Fruit fly (Drosophila melanogaster) whole organism, embryonic: ENCODE data around the gene CG14630.
A peak's percentile ranks its signal among the peaks of the same experiment; 100 is the strongest.

Experiments
- Blimp-1 ChIP-seq: fragments of 200-800 bp; sonication (Bioruptor generic); optimal IDR thresholded peaks from 3 replicates; lab custom pipeline; 2018; ENCODE audit warnings: missing biosample characterization, missing genetic modification characterization, mild to moderate bottlenecking, moderate library complexity, missing genetic modification reagents
- CG1024 ChIP-seq: fragments of 200-800 bp; sonication (Bioruptor generic); IDR thresholded peaks from 2 replicates; pipeline ENCODE4 v1.3.6; 2022; ENCODE audit warnings: missing biosample characterization, missing genetic modification characterization
- CG10267 ChIP-seq: fragments of 200-800 bp; sonication (Bioruptor generic); optimal IDR thresholded peaks from 2 replicates; lab custom pipeline; 2018; ENCODE audit warnings: missing biosample characterization, mild to moderate bottlenecking, missing genetic modification characterization, moderate library complexity
- CG10565 ChIP-seq: fragments of 200-800 bp; sonication (Bioruptor generic); optimal IDR thresholded peaks from 3 replicates; lab custom pipeline; 2016; ENCODE audit warnings: missing biosample characterization, mild to moderate bottlenecking, missing genetic modification characterization
- CG11085 ChIP-seq: fragments of 200-800 bp; sonication (Bioruptor generic); IDR thresholded peaks from 2 replicates; pipeline ENCODE4 v1.3.6; 2022; ENCODE audit warnings: missing biosample characterization, missing genetic modification characterization
- CG11398 ChIP-seq: fragments of 200-800 bp; sonication (Bioruptor generic); optimal IDR thresholded peaks from 2 replicates; lab custom pipeline; 2016; ENCODE audit warnings: missing biosample characterization, missing genetic modification characterization
- CG12219 ChIP-seq: fragments of 200-800 bp; sonication (Bioruptor generic); optimal IDR thresholded peaks from 3 replicates; lab custom pipeline; 2018; ENCODE audit warnings: missing biosample characterization, mild to moderate bottlenecking, missing genetic modification characterization
- CG14667 ChIP-seq: fragments of 200-800 bp; sonication (Bioruptor generic); IDR thresholded peaks from 2 replicates; pipeline ENCODE4 v1.3.6; 2022; ENCODE audit warnings: missing biosample characterization, missing genetic modification characterization
- CG14965 ChIP-seq: fragments of 200-800 bp; sonication (Bioruptor generic); optimal IDR thresholded peaks from 2 replicates; lab custom pipeline; 2016; ENCODE audit warnings: missing biosample characterization, missing genetic modification characterization, borderline replicate concordance
- CG34224 ChIP-seq: fragments of 200-800 bp; sonication (Bioruptor generic); IDR thresholded peaks from 3 replicates; pipeline ENCODE4 v1.3.6; 2022; ENCODE audit warnings: missing biosample characterization, missing genetic modification characterization; ENCODE audit not compliant: partially characterized antibody
- CG3726 ChIP-seq: fragments of 200-800 bp; sonication (Bioruptor generic); IDR thresholded peaks from 3 replicates; pipeline ENCODE4, ENCODE4 v1.3.6; 2022; ENCODE audit warnings: missing biosample characterization, missing genetic modification characterization
- CG3847 ChIP-seq: fragments of 200-800 bp; sonication (Bioruptor generic); IDR thresholded peaks from 2 replicates; pipeline ENCODE4 v1.3.6; 2022; ENCODE audit warnings: missing biosample characterization, missing genetic modification characterization
- CG4360 ChIP-seq: fragments of 200-800 bp; sonication (Bioruptor generic); IDR thresholded peaks from 2 replicates; pipeline ENCODE4 v1.3.6; 2022; ENCODE audit warnings: missing biosample characterization, missing genetic modification characterization
- CG5180 ChIP-seq: fragments of 200-800 bp; sonication (Bioruptor generic); optimal IDR thresholded peaks from 3 replicates; lab custom pipeline; 2017; ENCODE audit warnings: missing biosample characterization, missing genetic modification characterization, mild to moderate bottlenecking, moderate library complexity, missing genetic modification reagents
- CG7271 ChIP-seq: fragments of 200-800 bp; sonication (Bioruptor generic); optimal IDR thresholded peaks from 2 replicates; lab custom pipeline; 2018; ENCODE audit warnings: missing biosample characterization, mild to moderate bottlenecking, missing genetic modification characterization, moderate library complexity
- CG7928 ChIP-seq: fragments of 200-800 bp; sonication (Bioruptor generic); optimal IDR thresholded peaks from 2 replicates; lab custom pipeline; 2017; ENCODE audit warnings: missing biosample characterization, mild to moderate bottlenecking, missing genetic modification characterization
- CG9215 ChIP-seq: fragments of 200-800 bp; sonication (Bioruptor generic); IDR thresholded peaks from 2 replicates; pipeline ENCODE4 v1.3.6; 2022; ENCODE audit warnings: missing biosample characterization, missing genetic modification characterization
- CrebB ChIP-seq: fragments of 200-800 bp; sonication (Bioruptor generic); optimal IDR thresholded peaks from 3 replicates; lab custom pipeline; 2018; ENCODE audit warnings: missing biosample characterization, mild to moderate bottlenecking, missing genetic modification characterization
- Dfd ChIP-seq, 2 experiments: fragments of >200 bp; optimal IDR thresholded peaks; 2 replicates each; lab custom pipeline; 2017; ENCODE audit warnings: missing biosample characterization in 2 of 2, missing genetic modification characterization in 2 of 2
- Fer2 ChIP-seq: fragments of 200-800 bp; sonication (Bioruptor generic); optimal IDR thresholded peaks from 2 replicates; lab custom pipeline; 2018; ENCODE audit warnings: missing biosample characterization, mild to moderate bottlenecking, missing genetic modification characterization, moderate library complexity
- Fer3 ChIP-seq: fragments of 200-800 bp; sonication (Bioruptor generic); optimal IDR thresholded peaks from 2 replicates; lab custom pipeline; 2018; ENCODE audit warnings: missing biosample characterization, mild to moderate bottlenecking, missing genetic modification characterization, moderate library complexity
- HHEX ChIP-seq: fragments of 200-800 bp; sonication (Bioruptor generic); optimal IDR thresholded peaks from 3 replicates; lab custom pipeline; 2017; ENCODE audit warnings: missing biosample characterization, mild to moderate bottlenecking, missing genetic modification characterization, missing genetic modification reagents
- HLH54F ChIP-seq: fragments of 200-800 bp; sonication (Bioruptor generic); optimal IDR thresholded peaks from 3 replicates; lab custom pipeline; 2016; ENCODE audit warnings: missing biosample characterization, missing genetic modification characterization
- Hr51 ChIP-seq, 2 experiments: fragments of 200-800 bp; sonication (Bioruptor generic); optimal IDR thresholded peaks; 2 replicates in 1 of 2; 3 replicates in 1 of 2; lab custom pipeline; 2016 to 2018; ENCODE audit warnings: missing biosample characterization in 2 of 2, missing genetic modification characterization in 2 of 2, mild to moderate bottlenecking in 1 of 2, moderate library complexity in 1 of 2
- Hsf ChIP-seq: fragments of 200-800 bp; sonication (Bioruptor generic); optimal IDR thresholded peaks from 3 replicates; lab custom pipeline; 2016; ENCODE audit warnings: missing biosample characterization, missing genetic modification characterization
- Lpt ChIP-seq: fragments of >200 bp; optimal IDR thresholded peaks from 2 replicates; lab custom pipeline; 2018; ENCODE audit warnings: missing biosample characterization, missing genetic modification characterization
- Mrtf ChIP-seq: fragments of 200-800 bp; sonication (Bioruptor generic); IDR thresholded peaks from 3 replicates; pipeline ENCODE4 v1.3.6; 2022; ENCODE audit warnings: missing biosample characterization, missing genetic modification characterization
- NK7.1 ChIP-seq: fragments of 200-800 bp; sonication (Bioruptor generic); optimal IDR thresholded peaks from 3 replicates; lab custom pipeline; 2016; ENCODE audit warnings: missing biosample characterization, missing genetic modification characterization
- Nf-YA ChIP-seq: fragments of 200-800 bp; sonication (Bioruptor generic); IDR thresholded peaks from 2 replicates; pipeline ENCODE4 v1.3.6; 2022; ENCODE audit warnings: missing biosample characterization, missing genetic modification characterization
- Oli ChIP-seq: fragments of 200-800 bp; sonication (Bioruptor generic); optimal IDR thresholded peaks from 2 replicates; lab custom pipeline; 2018; ENCODE audit warnings: missing biosample characterization, mild to moderate bottlenecking, missing genetic modification characterization, moderate library complexity
- Optix ChIP-seq: fragments of 200-800 bp; sonication (Bioruptor generic); IDR thresholded peaks from 3 replicates; pipeline ENCODE4 v1.3.6; 2022; ENCODE audit warnings: missing biosample characterization, missing genetic modification characterization
- Sin3A ChIP-seq: fragments of >200 bp; optimal IDR thresholded peaks from 2 replicates; lab custom pipeline; 2018
- Six4 ChIP-seq: fragments of 200-800 bp; sonication (Bioruptor generic); optimal IDR thresholded peaks from 2 replicates; lab custom pipeline; 2016; ENCODE audit warnings: missing biosample characterization, missing genetic modification characterization
- Sox102F ChIP-seq: fragments of 200-800 bp; sonication (Bioruptor generic); optimal IDR thresholded peaks from 2 replicates; lab custom pipeline; 2018; ENCODE audit warnings: missing biosample characterization, mild to moderate bottlenecking, missing genetic modification characterization, moderate library complexity
- Usf ChIP-seq: fragments of 200-800 bp; sonication (Bioruptor generic); optimal IDR thresholded peaks from 2 replicates; lab custom pipeline; 2017; ENCODE audit warnings: missing genotype, missing biosample characterization, missing genetic modification characterization
- amos ChIP-seq: fragments of 200-800 bp; sonication (Bioruptor generic); IDR thresholded peaks from 2 replicates; pipeline ENCODE4 v1.3.6; 2022; ENCODE audit warnings: missing biosample characterization, missing genetic modification characterization; ENCODE audit not compliant: partially characterized antibody
- az2 ChIP-seq: fragments of 200-800 bp; sonication (Bioruptor generic); optimal IDR thresholded peaks from 3 replicates; lab custom pipeline; 2016; ENCODE audit warnings: missing biosample characterization, missing genetic modification characterization
- dan ChIP-seq: fragments of 200-800 bp; sonication (Bioruptor generic); IDR thresholded peaks from 2 replicates; pipeline ENCODE4 v1.3.6; 2022; ENCODE audit warnings: missing biosample characterization, missing genetic modification characterization
- esg ChIP-seq: fragments of 200-800 bp; sonication (Bioruptor generic); conservative IDR thresholded peaks from 2 replicates; pipeline ENCODE4 v1.3.6; 2022; ENCODE audit warnings: missing biosample characterization, missing genetic modification characterization
- gce ChIP-seq: fragments of 200-800 bp; sonication (Bioruptor generic); IDR thresholded peaks from 3 replicates; pipeline ENCODE4 v1.3.6; 2022; ENCODE audit warnings: missing biosample characterization, missing genetic modification characterization
- grau ChIP-seq: fragments of 200-800 bp; optimal IDR thresholded peaks from 3 replicates; lab custom pipeline; 2019; ENCODE audit warnings: missing biosample characterization, mild to moderate bottlenecking, missing genetic modification characterization, moderate library complexity
- her ChIP-seq: fragments of 200-800 bp; sonication (Bioruptor generic); optimal IDR thresholded peaks from 2 replicates; lab custom pipeline; 2016; ENCODE audit warnings: missing biosample characterization, missing genetic modification characterization
- lola ChIP-seq, 3 experiments: fragments of >200 bp in 2 of 3; fragments of 200-800 bp in 1 of 3; sonication (Bioruptor generic) in 1 of 3; optimal IDR thresholded peaks; 2 replicates each; lab custom pipeline; 2017 to 2019; ENCODE audit warnings: missing biosample characterization in 3 of 3, missing genetic modification characterization in 3 of 3, mild to moderate bottlenecking in 1 of 3, moderate library complexity in 1 of 3
- luna ChIP-seq: fragments of 200-800 bp; sonication (Bioruptor generic); optimal IDR thresholded peaks from 2 replicates; lab custom pipeline; 2016; ENCODE audit warnings: missing biosample characterization, missing genetic modification characterization
- salm ChIP-seq: fragments of 200-800 bp; sonication (Bioruptor generic); optimal IDR thresholded peaks from 2 replicates; lab custom pipeline; 2018; ENCODE audit warnings: missing biosample characterization, mild to moderate bottlenecking, missing genetic modification characterization
- sens ChIP-seq: fragments of 200-800 bp; sonication (Bioruptor generic); peaks from one replicate; lab custom pipeline; 2016; ENCODE audit warnings: missing biosample characterization, missing genetic modification characterization
- sens-2 ChIP-seq: fragments of 200-800 bp; sonication (Bioruptor generic); IDR thresholded peaks from 2 replicates; pipeline ENCODE4 v1.3.6; 2022; ENCODE audit warnings: missing biosample characterization, missing genetic modification characterization
- sisA ChIP-seq: fragments of 200-800 bp; sonication (Bioruptor generic); IDR thresholded peaks from 2 replicates; pipeline ENCODE4 v1.3.6; 2022; ENCODE audit warnings: missing biosample characterization, missing genetic modification characterization
- toy ChIP-seq: fragments of 200-800 bp; sonication (Bioruptor generic); IDR thresholded peaks from 2 replicates; pipeline ENCODE4 v1.3.6; 2022; ENCODE audit warnings: missing biosample characterization, missing genetic modification characterization
- vvl ChIP-seq: fragments of 200-800 bp; sonication (Bioruptor generic); IDR thresholded peaks from 2 replicates; pipeline ENCODE4 v1.3.6; 2022; ENCODE audit warnings: missing biosample characterization, missing genetic modification characterization

The CG14630 gene

DNA sequence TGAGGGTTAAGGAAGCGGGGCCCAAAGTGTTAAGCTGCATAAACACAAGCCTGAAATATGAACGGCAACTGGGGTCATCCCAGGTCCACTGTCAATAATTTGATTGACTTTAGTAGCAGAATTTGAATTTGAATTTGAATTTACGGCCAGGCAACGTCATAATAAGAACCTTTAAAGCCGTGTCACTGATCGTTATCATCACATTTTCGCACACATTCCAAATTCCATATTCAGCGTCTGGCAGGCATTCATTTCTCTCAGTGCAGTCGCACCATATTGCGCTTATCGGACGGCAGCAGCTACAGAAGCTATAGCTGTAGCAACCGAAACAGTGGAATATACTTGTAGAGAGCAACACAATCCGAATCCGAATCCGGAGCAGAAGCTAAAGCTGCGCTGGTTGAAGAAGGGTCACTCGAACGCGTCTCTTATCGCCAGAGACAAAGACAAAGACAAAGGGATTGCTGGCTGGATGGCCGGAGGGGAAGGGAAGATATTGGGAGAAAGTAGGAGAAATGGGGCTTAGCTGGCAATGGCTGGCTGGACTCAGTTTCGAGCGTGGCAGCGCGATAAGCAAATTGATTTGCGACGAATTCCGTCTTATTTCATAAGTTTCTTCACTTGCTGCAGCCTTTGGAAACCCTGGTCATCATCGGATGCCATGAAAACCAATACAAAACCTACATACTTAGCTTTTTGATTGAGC lies 21.5 kb downstream of the CG14630 start (continued):
- TF ChIP-seq Optix (peak; percentile 45; the same call in 1 of the 3 replicates), CG10267 (tag; lab: Kevin White, UChicago) (peak; percentile 16), Usf (GFP tag; lab: Kevin White, UChicago) (no peak), grau (tag; lab: Kevin White, UChicago) (peak; percentile 49), CG10565 (GFP tag; lab: Kevin White, UChicago) (no peak), HLH54F (GFP tag; lab: Kevin White, UChicago) (peak; percentile 32), Six4 (GFP tag; lab: Kevin White, UChicago) (peak; percentile 13), sisA (GFP tag; lab: Robert Waterston, UW) (peak; percentile 55; the same call in 1 of the 2 replicates), sens (GFP tag; lab: Kevin White, UChicago) (peak; percentile 90), Sin3A (lab: Kevin White, UChicago) (no peak), CG7928 (GFP tag; lab: Kevin White, UChicago) (no peak), CG3726 (GFP tag; lab: Robert Waterston, UW) (no peak), Nf-YA (GFP tag; lab: Robert Waterston, UW) (no peak), CG11398 (GFP tag; lab: Kevin White, UChicago) (no peak), CG12219 (peak; percentile 50), Fer3 (peak; percentile 25), CG3847 (no peak), NK7.1 (no peak), CG9215 (no peak), esg (GFP tag; lab: Robert Waterston, UW) (no peak), Hr51 (GFP tag; optimal IDR thresholded peaks at IDR 0.05; lab: Kevin White, UChicago) (peak in 1 of 2 experiments; percentile 43), her (peak; percentile 15), Dfd (GFP tag; optimal IDR thresholded peaks at IDR 0.05; lab: Kevin White, UChicago) (no peak), gce (GFP tag; lab: Robert Waterston, UW) (0 out of 3 replicates have a peak, but pooled peaks have one; percentile 24), dan (GFP tag; lab: Robert Waterston, UW) (no peak), CG11085 (GFP tag; lab: Robert Waterston, UW) (no peak), az2 (GFP tag; lab: Kevin White, UChicago) (peak; percentile 41), Fer2 (tag; lab: Kevin White, UChicago) (no peak), vvl (GFP tag; lab: Robert Waterston, UW) (peak; percentile 70; the same call in 1 of the 2 replicates), toy (GFP tag; lab: Robert Waterston, UW) (no peak), salm (no peak), Mrtf (peak; percentile 61; the same call in 2 of the 3 replicates), CG5180 (GFP tag; lab: Kevin White, UChicago) (peak; percentile 20), CG14965 (GFP tag; lab: Kevin White, UChicago) (no peak), sens-2 (GFP tag; lab: Robert Waterston, UW) (no peak), luna (GFP tag; lab: Kevin White, UChicago) (no peak), Sox102F (GFP tag; lab: Kevin White, UChicago) (peak; percentile 60), CrebB (tag; lab: Kevin White, UChicago) (no peak), Lpt (no peak), lola (GFP tag; optimal IDR thresholded peaks at IDR 0.05; lab: Kevin White, UChicago) (peak in 1 of 3 experiments; percentile 39), CG14667 (peak; percentile 42), Hsf (GFP tag; lab: Kevin White, UChicago) (peak; percentile 16), amos (GFP tag; lab: Robert Waterston, UW) (no peak), Oli (tag; lab: Kevin White, UChicago) (peak; percentile 51), CG7271 (tag; lab: Kevin White, UChicago) (no peak), CG34224 (no peak), CG1024 (GFP tag; lab: Robert Waterston, UW) (0 out of 2 replicates have a peak, but pooled peaks have one; percentile 29), Blimp-1 (GFP tag; lab: Kevin White, UChicago) (peak; percentile 53), HHEX (peak; percentile 43), CG4360 (GFP tag; lab: Robert Waterston, UW) (no peak)
